Fruit fly (Drosophila melanogaster) whole organism, embryonic: ENCODE data around the gene CG15742.

Source experiments
- Awh ChIP-seq: fragments of 200-800 bp; sonication (Bioruptor generic); IDR thresholded peaks from 2 replicates; pipeline ENCODE4, ENCODE4 v1.3.6; 2022; ENCODE audit warnings: missing biosample characterization, missing genetic modification characterization
- Bdp1 ChIP-seq: fragments of 200-800 bp; sonication (Bioruptor generic); optimal IDR thresholded peaks from 3 replicates; lab custom pipeline; 2016; ENCODE audit warnings: missing biosample characterization, missing genetic modification characterization
- CG10431 ChIP-seq: fragments of 200-800 bp; sonication (Bioruptor generic); optimal IDR thresholded peaks from 3 replicates; lab custom pipeline; 2018; ENCODE audit warnings: missing biosample characterization, mild to moderate bottlenecking, missing genetic modification characterization
- CG10543 ChIP-seq: fragments of 200-800 bp; sonication (Bioruptor generic); optimal IDR thresholded peaks from 3 replicates; lab custom pipeline; 2017; ENCODE audit warnings: missing biosample characterization, mild to moderate bottlenecking, missing genetic modification characterization, moderate library complexity
- CG11093 ChIP-seq: fragments of 200-800 bp; sonication (Bioruptor generic); IDR thresholded peaks from 3 replicates; pipeline ENCODE4 v1.3.6; 2022; ENCODE audit warnings: missing biosample characterization, missing genetic modification characterization
- CG11247 ChIP-seq: fragments of 200-800 bp; sonication (Bioruptor generic); IDR thresholded peaks from 2 replicates; pipeline ENCODE4 v1.3.6; 2022; ENCODE audit warnings: missing biosample characterization, missing genetic modification characterization
- CG12744 ChIP-seq: fragments of 200-800 bp; sonication (Bioruptor generic); optimal IDR thresholded peaks from 2 replicates; lab custom pipeline; 2016; ENCODE audit warnings: missing biosample characterization, missing genetic modification characterization
- CG13424 ChIP-seq: fragments of 200-800 bp; sonication (Bioruptor generic); optimal IDR thresholded peaks from 2 replicates; lab custom pipeline; 2019; ENCODE audit warnings: missing biosample characterization, mild to moderate bottlenecking, missing genetic modification characterization, moderate library complexity
- CG15601 ChIP-seq: fragments of 200-800 bp; sonication (Bioruptor generic); optimal IDR thresholded peaks from 3 replicates; lab custom pipeline; 2019; ENCODE audit warnings: missing biosample characterization, mild to moderate bottlenecking, missing genetic modification characterization, moderate library complexity
- CG17359 ChIP-seq: fragments of 200-800 bp; sonication (Bioruptor generic); optimal IDR thresholded peaks from 3 replicates; lab custom pipeline; 2018; ENCODE audit warnings: missing biosample characterization, mild to moderate bottlenecking, missing genetic modification characterization, moderate library complexity
- CG18262 ChIP-seq: fragments of 200-800 bp; optimal IDR thresholded peaks from 3 replicates; lab custom pipeline; 2019; ENCODE audit warnings: missing biosample characterization, mild to moderate bottlenecking, missing genetic modification characterization, moderate library complexity
- CG3065 ChIP-seq: fragments of 200-800 bp; sonication (Bioruptor generic); optimal IDR thresholded peaks from 2 replicates; lab custom pipeline; 2016; ENCODE audit warnings: missing biosample characterization, missing genetic modification characterization
- CG32772 ChIP-seq: fragments of 200-800 bp; sonication (Bioruptor generic); IDR thresholded peaks from 2 replicates; pipeline ENCODE4 v1.3.6; 2022; ENCODE audit warnings: missing biosample characterization, missing genetic modification characterization
- CG43689 ChIP-seq: fragments of 200-800 bp; sonication (Bioruptor generic); IDR thresholded peaks from 2 replicates; pipeline ENCODE4 v1.3.6; 2022; ENCODE audit warnings: missing biosample characterization, missing genetic modification characterization
- CG6654 ChIP-seq: fragments of 200-800 bp; sonication (Bioruptor generic); optimal IDR thresholded peaks from 2 replicates; lab custom pipeline; 2017; ENCODE audit warnings: missing biosample characterization, mild to moderate bottlenecking, missing genetic modification characterization
- CG7357 ChIP-seq: fragments of 200-800 bp; sonication (Bioruptor generic); IDR thresholded peaks from 3 replicates; pipeline ENCODE4 v1.3.6; 2022; ENCODE audit warnings: missing biosample characterization, missing genetic modification characterization
- D19B ChIP-seq: fragments of 200-800 bp; sonication (Bioruptor generic); optimal IDR thresholded peaks from 2 replicates; lab custom pipeline; 2017; ENCODE audit warnings: missing biosample characterization, mild to moderate bottlenecking, missing genetic modification characterization
- Dip2 ChIP-seq: fragments of 200-800 bp; sonication (Bioruptor generic); IDR thresholded peaks from 2 replicates; pipeline ENCODE4 v1.3.6; 2022; ENCODE audit warnings: missing biosample characterization, missing genetic modification characterization
- Elba2 ChIP-seq: fragments of 200-800 bp; sonication (Bioruptor generic); optimal IDR thresholded peaks from 3 replicates; lab custom pipeline; 2016; ENCODE audit warnings: missing biosample characterization, missing genetic modification characterization
- GATAe ChIP-seq: fragments of 200-800 bp; sonication (Bioruptor generic); conservative IDR thresholded peaks from 2 replicates; pipeline ENCODE4 v1.3.6; 2022; ENCODE audit warnings: missing biosample characterization, missing genetic modification characterization
- HLH3B ChIP-seq: fragments of 200-800 bp; sonication (Bioruptor generic); IDR thresholded peaks from 2 replicates; pipeline ENCODE4 v1.3.6; 2022; ENCODE audit warnings: missing biosample characterization, missing genetic modification characterization
- HLH4C ChIP-seq: fragments of 200-800 bp; sonication (Bioruptor generic); IDR thresholded peaks from 3 replicates; pipeline ENCODE4 v1.3.6; 2022; ENCODE audit warnings: missing biosample characterization, missing genetic modification characterization; ENCODE audit not compliant: partially characterized antibody
- Hr78 ChIP-seq, 2 experiments: fragments of 200-800 bp in 1 of 2; fragments of >200 bp in 1 of 2; sonication (Bioruptor generic) in 1 of 2; optimal IDR thresholded peaks; 2 replicates each; lab custom pipeline; 2017 to 2019; ENCODE audit warnings: missing biosample characterization in 2 of 2, missing genetic modification characterization in 2 of 2, mild to moderate bottlenecking in 1 of 2, moderate library complexity in 1 of 2
- Hsf ChIP-seq: fragments of 200-800 bp; sonication (Bioruptor generic); optimal IDR thresholded peaks from 3 replicates; lab custom pipeline; 2016; ENCODE audit warnings: missing biosample characterization, missing genetic modification characterization
- NFAT ChIP-seq: fragments of 200-800 bp; sonication (Bioruptor generic); IDR thresholded peaks from 2 replicates; pipeline ENCODE4 v1.3.6; 2022; ENCODE audit warnings: missing biosample characterization, missing genetic modification characterization
- TFAM ChIP-seq: fragments of 200-800 bp; sonication (Bioruptor generic); optimal IDR thresholded peaks from 2 replicates; lab custom pipeline; 2017; ENCODE audit warnings: missing biosample characterization, missing genetic modification characterization, inconsistent platforms
- Xrp1 ChIP-seq: fragments of 200-800 bp; sonication (Bioruptor generic); IDR thresholded peaks from 2 replicates; pipeline ENCODE4 v1.3.6; 2022; ENCODE audit warnings: missing biosample characterization, missing genetic modification characterization
- ac ChIP-seq: fragments of 200-800 bp; sonication (Bioruptor generic); optimal IDR thresholded peaks from 3 replicates; lab custom pipeline; 2017; ENCODE audit warnings: missing biosample characterization, mild to moderate bottlenecking, missing genetic modification characterization
- ase ChIP-seq: fragments of 200-800 bp; sonication (Bioruptor generic); IDR thresholded peaks from 3 replicates; pipeline ENCODE4 v1.3.6; 2022; ENCODE audit warnings: missing biosample characterization, missing genetic modification characterization
- bcd ChIP-seq: fragments of 200-800 bp; sonication (Bioruptor generic); optimal IDR thresholded peaks from 2 replicates; lab custom pipeline; 2017; ENCODE audit warnings: missing biosample characterization, mild to moderate bottlenecking, missing genetic modification characterization
- cas ChIP-seq: fragments of 200-800 bp; sonication (Bioruptor generic); IDR thresholded peaks from 2 replicates; pipeline ENCODE4 v1.3.6; 2022; ENCODE audit warnings: missing biosample characterization, missing genetic modification characterization
- chm ChIP-seq: fragments of 200-800 bp; sonication (Bioruptor generic); IDR thresholded peaks from 2 replicates; pipeline ENCODE4 v1.3.6; 2022; ENCODE audit warnings: missing biosample characterization, missing genetic modification characterization
- corto ChIP-seq: fragments of 200-800 bp; sonication (Bioruptor generic); optimal IDR thresholded peaks from 2 replicates; lab custom pipeline; 2016; ENCODE audit warnings: missing biosample characterization, mild to moderate bottlenecking, missing genetic modification characterization, moderate library complexity
- dmrt11E ChIP-seq: fragments of 200-800 bp; sonication (Bioruptor generic); optimal IDR thresholded peaks from 3 replicates; lab custom pipeline; 2018; ENCODE audit warnings: missing biosample characterization, mild to moderate bottlenecking, missing genetic modification characterization, moderate library complexity
- dysf ChIP-seq: fragments of 200-800 bp; sonication (Bioruptor generic); IDR thresholded peaks from 3 replicates; pipeline ENCODE4 v1.3.6; 2022; ENCODE audit warnings: missing biosample characterization, missing genetic modification characterization
- ems ChIP-seq: fragments of 200-800 bp; sonication (Bioruptor generic); optimal IDR thresholded peaks from 3 replicates; lab custom pipeline; 2016; ENCODE audit warnings: missing biosample characterization, missing genetic modification characterization
- esg ChIP-seq: fragments of 200-800 bp; sonication (Bioruptor generic); conservative IDR thresholded peaks from 2 replicates; pipeline ENCODE4 v1.3.6; 2022; ENCODE audit warnings: missing biosample characterization, missing genetic modification characterization
- fru ChIP-seq: fragments of >200 bp; optimal IDR thresholded peaks from 2 replicates; lab custom pipeline; 2017
- klu ChIP-seq: fragments of 200-800 bp; sonication (Bioruptor generic); IDR thresholded peaks from 2 replicates; pipeline ENCODE4 v1.3.6; 2022; ENCODE audit warnings: missing biosample characterization, missing genetic modification characterization
- maf-S ChIP-seq: fragments of 200-800 bp; sonication (Bioruptor generic); optimal IDR thresholded peaks from 2 replicates; lab custom pipeline; 2016; ENCODE audit warnings: missing biosample characterization, missing genetic modification characterization
- org-1 ChIP-seq: fragments of 200-800 bp; sonication (Bioruptor generic); optimal IDR thresholded peaks from 2 replicates; lab custom pipeline; 2017; ENCODE audit warnings: missing biosample characterization, missing genetic modification characterization
- otp ChIP-seq: fragments of 200-800 bp; sonication (Bioruptor generic); IDR thresholded peaks from 3 replicates; pipeline ENCODE4, ENCODE4 v1.3.6; 2022; ENCODE audit warnings: missing biosample characterization, missing genetic modification characterization
- pan ChIP-seq, 4 experiments: fragments of >200 bp in 3 of 4; fragments of 200-800 bp in 1 of 4; sonication (Bioruptor generic) in 1 of 4; optimal IDR thresholded peaks in 3 of 4; IDR thresholded peaks in 1 of 4; 2 replicates each; pipeline versions ENCODE4 v1.3.6 to Lab custom; 2017 to 2022; ENCODE audit warnings: missing biosample characterization in 2 of 4, missing genetic modification characterization in 2 of 4, mixed read lengths in 1 of 4
- phol ChIP-seq: fragments of 200-800 bp; sonication (Bioruptor generic); optimal IDR thresholded peaks from 3 replicates; lab custom pipeline; 2018; ENCODE audit warnings: missing biosample characterization, mild to moderate bottlenecking, missing genetic modification characterization, moderate library complexity
- ranshi ChIP-seq: fragments of 200-800 bp; sonication (Bioruptor generic); IDR thresholded peaks from 2 replicates; pipeline ENCODE4 v1.3.6; 2022; ENCODE audit warnings: missing biosample characterization, missing genetic modification characterization
- run ChIP-seq: fragments of 200-800 bp; sonication (Bioruptor generic); optimal IDR thresholded peaks from 3 replicates; lab custom pipeline; 2018; ENCODE audit warnings: missing biosample characterization, mild to moderate bottlenecking, missing genetic modification characterization
- sd ChIP-seq: fragments of 200-800 bp; sonication (Bioruptor generic); optimal IDR thresholded peaks from 3 replicates; lab custom pipeline; 2018; ENCODE audit warnings: missing biosample characterization, mild to moderate bottlenecking, missing genetic modification characterization, moderate library complexity
- tin ChIP-seq: fragments of 200-800 bp; sonication (Bioruptor generic); optimal IDR thresholded peaks from 3 replicates; lab custom pipeline; 2016; ENCODE audit warnings: missing biosample characterization, missing genetic modification characterization
- tx ChIP-seq: fragments of 200-800 bp; sonication (Bioruptor generic); optimal IDR thresholded peaks from 2 replicates; lab custom pipeline; 2016; ENCODE audit warnings: missing biosample characterization, missing genetic modification characterization
- unc-4 ChIP-seq: fragments of 200-800 bp; sonication (Bioruptor generic); IDR thresholded peaks from 2 replicates; pipeline ENCODE4 v1.3.6; 2022; ENCODE audit warnings: missing biosample characterization, missing genetic modification characterization; ENCODE audit not compliant: partially characterized antibody

Gene CG15742

DNA sequence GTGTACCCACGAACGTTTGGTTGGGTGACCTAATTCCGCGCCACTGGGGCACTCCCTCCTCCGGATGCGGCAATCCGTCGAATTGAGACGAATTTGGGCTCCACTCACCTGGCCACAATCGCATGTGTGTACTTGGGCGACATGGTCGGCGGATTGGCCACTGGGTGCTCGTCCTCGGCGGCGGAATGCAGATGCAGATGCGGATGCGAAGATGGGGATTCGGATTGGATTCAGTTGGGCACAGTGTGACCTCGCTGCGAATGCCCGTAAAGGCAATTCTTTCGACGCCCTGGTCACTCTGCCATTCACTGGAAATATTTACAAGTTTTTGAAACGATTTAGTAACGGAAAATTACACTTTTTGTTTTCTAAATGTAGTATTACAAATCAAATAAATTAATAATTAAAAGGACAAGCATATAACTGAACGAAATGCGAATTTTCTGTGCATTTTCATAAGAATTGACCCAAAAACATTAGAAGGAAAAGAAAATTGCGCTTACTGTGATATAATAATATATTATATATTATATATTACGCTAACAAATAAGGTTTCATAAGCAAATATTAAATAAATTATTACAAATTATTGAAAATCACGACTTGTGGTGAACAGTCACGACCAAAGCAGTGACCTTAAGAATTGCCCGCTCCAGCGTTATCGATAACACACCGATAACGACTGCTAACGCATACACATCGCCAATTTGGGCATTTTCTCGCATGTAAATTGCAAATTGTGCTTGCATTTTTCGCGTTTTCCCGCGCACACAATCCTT, 38.3 kb upstream of the CG15742 start, which contains the start of gene CG1622 (continued):
- TF ChIP-seq cas (GFP tag; lab: Robert Waterston, UW) (no peak), HLH4C (0 out of 3 replicates have a peak, but pooled peaks have one; percentile 13), Hsf (no peak), ems (GFP tag; lab: Kevin White, UChicago) (no peak), CG18262 (peak; percentile 40), CG10543 (GFP tag; lab: Kevin White, UChicago) (peak; percentile 56), CG11247 (GFP tag; lab: Robert Waterston, UW) (no peak; the same call in 1 of the 2 replicates), sd (tag; lab: Kevin White, UChicago) (peak; percentile 41), D19B (GFP tag; lab: Kevin White, UChicago) (no peak), CG15601 (peak; percentile 19), tin (GFP tag; lab: Kevin White, UChicago) (no peak), CG7357 (GFP tag; lab: Robert Waterston, UW) (no peak), CG17359 (tag; lab: Kevin White, UChicago) (peak; percentile 18), NFAT (peak; percentile 71), corto (no peak), CG11093 (GFP tag; lab: Robert Waterston, UW) (no peak), fru (no peak), CG10431 (GFP tag; lab: Kevin White, UChicago) (peak; percentile 97), Hr78 (GFP tag; optimal IDR thresholded peaks at IDR 0.05; lab: Kevin White, UChicago) (no peak), klu (GFP tag; lab: Robert Waterston, UW) (no peak), ranshi (GFP tag; lab: Robert Waterston, UW) (peak; percentile 38; the same call in 1 of the 2 replicates), Bdp1 (GFP tag; lab: Kevin White, UChicago) (no peak), tx (GFP tag; lab: Kevin White, UChicago) (no peak), CG6654 (GFP tag; lab: Kevin White, UChicago) (no peak), chm (GFP tag; lab: Robert Waterston, UW) (no peak), Xrp1 (peak; percentile 33; the same call in 1 of the 2 replicates), maf-S (GFP tag; lab: Kevin White, UChicago) (no peak), GATAe (GFP tag; lab: Robert Waterston, UW) (no peak), ase (GFP tag; lab: Robert Waterston, UW) (no peak), CG32772 (0 out of 2 replicates have a peak, but pooled peaks have one; percentile 26), otp (GFP tag; lab: Robert Waterston, UW) (no peak), TFAM (GFP tag; lab: Kevin White, UChicago) (no peak), dmrt11E (tag; lab: Kevin White, UChicago) (peak; percentile 3), bcd (no peak), CG13424 (tag; lab: Kevin White, UChicago) (peak; percentile 52), dysf (GFP tag; lab: Robert Waterston, UW) (peak; percentile 42; the same call in 2 of the 3 replicates), ac (no peak), CG3065 (GFP tag; lab: Kevin White, UChicago) (no peak), Elba2 (peak; percentile 48), Dip2 (no peak), phol (tag; lab: Kevin White, UChicago) (peak; percentile 28), CG43689 (GFP tag; lab: Robert Waterston, UW) (no peak), esg (no peak), unc-4 (GFP tag; lab: Robert Waterston, UW) (peak; percentile 33), org-1 (GFP tag; lab: Kevin White, UChicago) (no peak), Awh (GFP tag; lab: Robert Waterston, UW) (no peak), HLH3B (GFP tag; lab: Robert Waterston, UW) (no peak), pan (optimal IDR thresholded peaks at IDR 0.05; lab: Kevin White, UChicago) (no peak), pan (GFP tag; optimal IDR thresholded peaks at IDR 0.05 in 1 of 2, IDR thresholded peaks at IDR 0.05 in 1 of 2) (no peak), run (tag; lab: Kevin White, UChicago) (no peak), CG12744 (GFP tag; lab: Kevin White, UChicago) (no peak)
